Worm (Caenorhabditis elegans) whole organism, L1 larva: ENCODE measurements around the gene C27B7.7.
A peak's percentile ranks its signal among the peaks of the same experiment; 100 is the strongest.

ENCODE experiments used
- C04F5.9 ChIP-seq: sonication (generic microtip); optimal IDR thresholded peaks from 2 replicates; lab custom pipeline; 2016; ENCODE audit warnings: missing genetic modification characterization, missing compliant biosample characterization
- C34B4.2 ChIP-seq: sonication (generic microtip); optimal IDR thresholded peaks from 2 replicates; lab custom pipeline; 2017; ENCODE audit warnings: mild to moderate bottlenecking, missing genetic modification characterization, missing compliant biosample characterization
- Y116A8C.19 ChIP-seq: sonication (generic microtip); optimal IDR thresholded peaks from 2 replicates; lab custom pipeline; 2016; ENCODE audit warnings: missing compliant biosample characterization, missing genetic modification characterization, borderline replicate concordance
- aha-1 ChIP-seq: fragments of 150-350 bp; optimal IDR thresholded peaks from 2 replicates; lab custom pipeline; 2014; ENCODE audit warnings: missing biosample characterization, missing genetic modification characterization
- aly-2 ChIP-seq: fragments of 150-350 bp; optimal IDR thresholded peaks from 2 replicates; lab custom pipeline; 2014; ENCODE audit warnings: missing biosample characterization, missing genetic modification characterization
- blmp-1 ChIP-seq: fragments of 150-350 bp; optimal IDR thresholded peaks from 2 replicates; lab custom pipeline; 2014; ENCODE audit warnings: missing biosample characterization, missing genetic modification characterization
- ceh-82 ChIP-seq, 3 experiments: fragments of 150-350 bp in 1 of 3; sonication (generic microtip) in 2 of 3; optimal IDR thresholded peaks; 2 replicates each; lab custom pipeline; 2014 to 2017; ENCODE audit warnings: missing biosample characterization in 3 of 3, missing genetic modification characterization in 3 of 3
- dpl-1 ChIP-seq, 3 experiments: fragments of 150-350 bp in 2 of 3; sonication (generic microtip) in 1 of 3; optimal IDR thresholded peaks; 2 replicates each; lab custom pipeline; 2014 to 2017; ENCODE audit warnings: missing biosample characterization in 3 of 3, missing genetic modification characterization in 3 of 3, missing genetic modification reagents in 3 of 3
- efl-1 ChIP-seq, 4 experiments: fragments of 150-350 bp; optimal IDR thresholded peaks in 3 of 4; peaks in 1 of 4; 1 replicate in 1 of 4; 2 replicates in 3 of 4; lab custom pipeline; 2014; ENCODE audit warnings: missing biosample characterization in 2 of 4, missing genetic modification characterization in 2 of 4, missing genetic modification reagents in 2 of 4
- egl-13 ChIP-seq: sonication (generic microtip); optimal IDR thresholded peaks from 2 replicates; lab custom pipeline; 2016; ENCODE audit warnings: missing genotype, missing genetic modification reagents, missing genetic modification characterization, missing compliant biosample characterization
- egl-27 ChIP-seq, 2 experiments: fragments of 150-350 bp in 1 of 2; sonication (generic microtip); optimal IDR thresholded peaks; 3 replicates each; lab custom pipeline; 2017 to 2018; ENCODE audit warnings: missing biosample characterization in 2 of 2, missing genetic modification characterization in 2 of 2, missing genetic modification reagents in 2 of 2
- elt-2 ChIP-seq: sonication (generic microtip); optimal IDR thresholded peaks from 2 replicates; lab custom pipeline; 2016; ENCODE audit warnings: missing genetic modification characterization, mild to moderate bottlenecking, inconsistent platforms, missing compliant biosample characterization, missing genetic modification reagents
- fkh-10 ChIP-seq: sonication (generic microtip); optimal IDR thresholded peaks from 2 replicates; lab custom pipeline; 2017; ENCODE audit warnings: missing biosample characterization, missing genetic modification reagents, missing genetic modification characterization
- fkh-4 ChIP-seq: sonication (generic microtip); optimal IDR thresholded peaks from 2 replicates; lab custom pipeline; 2016; ENCODE audit warnings: missing compliant biosample characterization, missing genetic modification characterization, borderline replicate concordance
- hlh-17 ChIP-seq: fragments of 200-800 bp; sonication (Bioruptor generic); optimal IDR thresholded peaks from 2 replicates; lab custom pipeline; 2018; ENCODE audit warnings: missing genetic modification characterization, mild to moderate bottlenecking, missing compliant biosample characterization, moderate library complexity, borderline replicate concordance
- hlh-4 ChIP-seq: sonication (generic microtip); optimal IDR thresholded peaks from 2 replicates; lab custom pipeline; 2016; ENCODE audit warnings: mild to moderate bottlenecking, missing genetic modification characterization, missing compliant biosample characterization
- hpl-2 ChIP-seq: fragments of 150-350 bp; optimal IDR thresholded peaks from 2 replicates; lab custom pipeline; 2014; ENCODE audit warnings: missing biosample characterization, missing genetic modification reagents, missing genetic modification characterization
- lin-13 ChIP-seq: fragments of 150-350 bp; optimal IDR thresholded peaks from 2 replicates; lab custom pipeline; 2014; ENCODE audit warnings: missing biosample characterization, missing genetic modification reagents, missing genetic modification characterization
- lin-14 ChIP-seq: fragments of 200-800 bp; sonication (Bioruptor generic); optimal IDR thresholded peaks from 2 replicates; lab custom pipeline; 2018; ENCODE audit warnings: mild to moderate bottlenecking, missing genetic modification characterization, moderate library complexity, missing compliant biosample characterization
- lin-39 ChIP-seq: fragments of 150-350 bp; optimal IDR thresholded peaks from 2 replicates; lab custom pipeline; 2014; ENCODE audit warnings: missing biosample characterization, missing genetic modification reagents, missing genetic modification characterization
- lsy-2 ChIP-seq, 2 experiments: fragments of 150-350 bp; optimal IDR thresholded peaks; 2 replicates each; lab custom pipeline; 2014; ENCODE audit warnings: missing biosample characterization in 2 of 2, missing genetic modification characterization in 2 of 2
- mab-9 ChIP-seq: fragments of 200-800 bp; sonication (Bioruptor generic); IDR thresholded peaks from 2 replicates; pipeline ENCODE4 v1.3.6; 2022; ENCODE audit warnings: missing genetic modification reagents, missing genetic modification characterization, missing compliant biosample characterization
- mdl-1 ChIP-seq, 2 experiments: fragments of 150-350 bp; optimal IDR thresholded peaks; 2 replicates each; lab custom pipeline; 2014 to 2017; ENCODE audit warnings: missing biosample characterization in 2 of 2, missing genetic modification characterization in 2 of 2, inconsistent platforms in 1 of 2
- mef-2 ChIP-seq: fragments of 150-350 bp; optimal IDR thresholded peaks from 2 replicates; lab custom pipeline; 2014; ENCODE audit warnings: missing biosample characterization, missing genetic modification characterization
- nhr-19 ChIP-seq: fragments of 200-800 bp; sonication (Bioruptor generic); conservative IDR thresholded peaks from 2 replicates; pipeline ENCODE4 v1.3.6; 2022; ENCODE audit warnings: missing genetic modification characterization, missing compliant biosample characterization
- nhr-28 ChIP-seq: fragments of 150-350 bp; optimal IDR thresholded peaks from 2 replicates; lab custom pipeline; 2014; ENCODE audit warnings: missing biosample characterization, missing genetic modification characterization
- nhr-47 ChIP-seq: sonication (generic microtip); optimal IDR thresholded peaks from 2 replicates; lab custom pipeline; 2016; ENCODE audit warnings: mild to moderate bottlenecking, missing genetic modification characterization, moderate library complexity, missing compliant biosample characterization
- nhr-71 ChIP-seq: sonication (generic microtip); optimal IDR thresholded peaks from 2 replicates; lab custom pipeline; 2016; ENCODE audit warnings: mild to moderate bottlenecking, missing genetic modification characterization, moderate library complexity, missing compliant biosample characterization
- nhr-84 ChIP-seq: sonication (generic microtip); optimal IDR thresholded peaks from 2 replicates; lab custom pipeline; 2017; ENCODE audit warnings: missing biosample characterization, missing genetic modification characterization
- nhr-90 ChIP-seq: sonication (generic microtip); optimal IDR thresholded peaks from 2 replicates; lab custom pipeline; 2016; ENCODE audit warnings: mild to moderate bottlenecking, missing genetic modification characterization, missing compliant biosample characterization; ENCODE audit not compliant: poor library complexity
- pqm-1 ChIP-seq: sonication (generic microtip); optimal IDR thresholded peaks from 3 replicates; lab custom pipeline; 2017; ENCODE audit warnings: missing biosample characterization, missing genetic modification characterization
- rnt-1 ChIP-seq: sonication (generic microtip); optimal IDR thresholded peaks from 2 replicates; lab custom pipeline; 2016; ENCODE audit warnings: mild to moderate bottlenecking, missing genetic modification characterization, moderate library complexity, missing compliant biosample characterization
- skn-1 ChIP-seq: fragments of 150-350 bp; optimal IDR thresholded peaks from 2 replicates; lab custom pipeline; 2014; ENCODE audit warnings: missing biosample characterization, missing genetic modification characterization
- snpc-4 ChIP-seq: fragments of 150-350 bp; optimal IDR thresholded peaks from 2 replicates; lab custom pipeline; 2014; ENCODE audit warnings: missing biosample characterization, missing genetic modification characterization
- snu-23 ChIP-seq: sonication (generic microtip); optimal IDR thresholded peaks from 2 replicates; lab custom pipeline; 2016; ENCODE audit warnings: missing genetic modification characterization, missing compliant biosample characterization
- sox-4 ChIP-seq: sonication (generic microtip); optimal IDR thresholded peaks from 2 replicates; lab custom pipeline; 2016; ENCODE audit warnings: missing genetic modification characterization, missing compliant biosample characterization
- sup-37 ChIP-seq: fragments of 200-800 bp; sonication (Bioruptor generic); optimal IDR thresholded peaks from 2 replicates; lab custom pipeline; 2018; ENCODE audit warnings: mild to moderate bottlenecking, missing genetic modification characterization, missing compliant biosample characterization
- swsn-7 ChIP-seq: sonication (generic microtip); optimal IDR thresholded peaks from 2 replicates; lab custom pipeline; 2016; ENCODE audit warnings: missing genetic modification characterization, missing compliant biosample characterization
- tbx-2 ChIP-seq: sonication (generic microtip); optimal IDR thresholded peaks from 2 replicates; lab custom pipeline; 2016; ENCODE audit warnings: missing genetic modification characterization, missing compliant biosample characterization
- unc-130 ChIP-seq: fragments of 150-350 bp; optimal IDR thresholded peaks from 2 replicates; lab custom pipeline; 2017; ENCODE audit warnings: missing biosample characterization, missing genetic modification characterization, inconsistent platforms
- vab-15 ChIP-seq: sonication (generic microtip); optimal IDR thresholded peaks from 2 replicates; lab custom pipeline; 2017; ENCODE audit warnings: missing genotype, mild to moderate bottlenecking, missing genetic modification characterization, missing compliant biosample characterization
- ztf-11 ChIP-seq, 2 experiments: sonication (generic microtip); optimal IDR thresholded peaks; 2 replicates each; lab custom pipeline; 2016 to 2017; ENCODE audit warnings: missing genetic modification characterization in 2 of 2, missing biosample characterization in 1 of 2, missing compliant biosample characterization in 1 of 2
- ztf-4 ChIP-seq: fragments of 150-350 bp; optimal IDR thresholded peaks from 2 replicates; lab custom pipeline; 2014; ENCODE audit warnings: missing biosample characterization, missing genetic modification characterization

Gene C27B7.7

DNA sequence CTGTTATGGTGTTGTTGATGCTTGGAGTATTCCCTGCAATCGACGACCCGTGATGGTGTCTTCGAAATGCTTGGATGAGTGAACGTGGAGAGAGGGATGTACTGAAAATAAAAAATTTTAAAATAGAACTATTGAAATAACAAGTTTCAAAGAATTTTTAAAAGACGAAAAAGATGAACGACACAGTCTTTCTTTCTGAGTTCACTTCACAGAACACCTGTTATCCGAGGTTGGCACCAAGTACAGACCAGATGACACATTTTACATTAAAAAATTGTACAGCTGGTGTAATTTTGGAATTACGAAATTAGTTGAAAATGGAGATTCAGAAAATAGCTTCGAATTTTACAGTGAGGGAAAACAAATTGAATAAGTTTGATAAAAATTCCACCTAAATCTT lies 11.9 kb downstream of the C27B7.7 start, which contains the start of gene rap-1:
TSS of gene rap-1 (minus strand) at position 101 of the 400 bp plus-strand sequence.
- TF ChIP-seq hlh-17 (GFP tag; lab: Kevin White, UChicago) (no peak), efl-1 (optimal IDR thresholded peaks at IDR 0.05; lab: Kevin White, UChicago) (no peak), efl-1 (GFP tag; optimal IDR thresholded peaks at IDR 0.05 in 1 of 2; lab: Kevin White, UChicago) (peak in 1 of 2 experiments; percentile 74)

DNA sequence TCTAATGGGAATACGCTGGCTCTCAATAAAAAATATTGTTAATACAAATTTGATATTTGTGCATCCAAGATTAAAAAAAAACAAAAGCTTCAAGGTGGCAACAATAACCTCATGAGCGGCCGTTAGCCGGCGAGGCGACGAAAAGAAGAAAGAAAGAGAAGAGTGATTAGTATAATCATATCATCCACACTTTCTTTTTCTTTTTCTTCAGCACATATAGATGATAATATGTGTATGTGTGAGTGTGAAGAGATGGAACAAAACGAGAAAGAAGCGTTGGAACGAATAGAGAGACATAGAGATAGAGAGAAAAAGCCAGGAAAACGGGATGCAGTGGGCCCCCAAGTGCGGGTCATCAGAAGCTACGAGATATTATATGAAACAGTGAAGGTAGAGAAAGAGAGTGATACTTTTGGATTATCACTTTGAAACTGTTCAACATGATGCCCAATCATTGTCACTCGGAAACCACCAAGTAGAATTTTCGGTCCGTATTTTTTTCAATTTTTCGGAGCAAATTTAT lies 13.5 kb downstream of the C27B7.7 start:
- no peak for TF ChIP-seq hpl-2 (GFP tag; lab: Kevin White, UChicago)
- TF ChIP-seq skn-1 (tag; lab: Kevin White, UChicago), result peak; percentile 22
- peak; percentile 52 for TF ChIP-seq rnt-1 (tag; lab: Kevin White, UChicago)
- TF ChIP-seq sup-37 (GFP tag; lab: Kevin White, UChicago), result no peak
- TF ChIP-seq lsy-2 (tag; optimal IDR thresholded peaks at IDR 0.05; lab: Kevin White, UChicago), result peak in 1 of 2 experiments; percentile 40
- no peak for TF ChIP-seq fkh-10 (GFP tag; lab: Kevin White, UChicago)
- TF ChIP-seq nhr-28 (tag; lab: Kevin White, UChicago), result no peak
- TF ChIP-seq lin-39 (tag; lab: Kevin White, UChicago), result no peak
- no peak for TF ChIP-seq egl-27 (tag; optimal IDR thresholded peaks at IDR 0.05; lab: Kevin White, UChicago)
- no peak for TF ChIP-seq ztf-11 (tag; optimal IDR thresholded peaks at IDR 0.05; lab: Kevin White, UChicago)
- no peak for TF ChIP-seq Y116A8C.19 (tag; lab: Kevin White, UChicago)
- TF ChIP-seq hlh-4 (tag; lab: Kevin White, UChicago), result no peak
- no peak for TF ChIP-seq lin-13 (GFP tag; lab: Kevin White, UChicago)
- TF ChIP-seq nhr-47, result peak; percentile 26
- TF ChIP-seq snu-23 (GFP tag; lab: Kevin White, UChicago), result peak; percentile 31
- no peak for TF ChIP-seq nhr-84 (tag; lab: Kevin White, UChicago)
- peak; percentile 66 for TF ChIP-seq lin-14
- no peak for TF ChIP-seq nhr-90 (tag; lab: Kevin White, UChicago)
- peak; percentile 2 for TF ChIP-seq swsn-7 (tag; lab: Kevin White, UChicago)
- TF ChIP-seq pqm-1 (tag; lab: Kevin White, UChicago), result no peak
- TF ChIP-seq ceh-82 (tag; optimal IDR thresholded peaks at IDR 0.05; lab: Kevin White, UChicago), result peak in 1 of 3 experiments; percentile 5
- no peak for TF ChIP-seq vab-15
- TF ChIP-seq aly-2 (tag; lab: Kevin White, UChicago), result no peak
- TF ChIP-seq unc-130 (tag; lab: Kevin White, UChicago), result no peak
- TF ChIP-seq snpc-4 (tag; lab: Kevin White, UChicago), result no peak
- TF ChIP-seq mdl-1 (tag; optimal IDR thresholded peaks at IDR 0.05; lab: Kevin White, UChicago), result no peak
- no peak for TF ChIP-seq mef-2 (tag; lab: Kevin White, UChicago)
- no peak for TF ChIP-seq mab-9 (GFP tag; lab: Robert Waterston, UW)
- TF ChIP-seq C04F5.9, result no peak
- no peak for TF ChIP-seq elt-2 (tag; lab: Kevin White, UChicago)
- TF ChIP-seq nhr-19 (GFP tag; lab: Robert Waterston, UW), result 0 out of 2 replicates have a peak, but pooled peaks have one; percentile 26
- no peak for TF ChIP-seq fkh-4 (tag; lab: Kevin White, UChicago)
- no peak for TF ChIP-seq tbx-2 (tag; lab: Kevin White, UChicago)
- peak; percentile 43 for TF ChIP-seq nhr-71 (tag; lab: Kevin White, UChicago)
- peak; percentile 13 for TF ChIP-seq efl-1 (optimal IDR thresholded peaks at IDR 0.05; lab: Kevin White, UChicago)
- peak in 1 of 2 experiments; percentile 56 for TF ChIP-seq efl-1 (GFP tag; optimal IDR thresholded peaks at IDR 0.05 in 1 of 2; lab: Kevin White, UChicago)
- no peak for TF ChIP-seq sox-4 (tag; lab: Kevin White, UChicago)
- no peak for TF ChIP-seq egl-13
- TF ChIP-seq ztf-4 (tag; lab: Kevin White, UChicago), result no peak
- no peak for TF ChIP-seq dpl-1 (GFP tag; optimal IDR thresholded peaks at IDR 0.05; lab: Kevin White, UChicago)
- TF ChIP-seq aha-1, result no peak
- no peak for TF ChIP-seq C34B4.2 (tag; lab: Kevin White, UChicago)
- peak; percentile 79 for TF ChIP-seq blmp-1 (tag; lab: Kevin White, UChicago)
- TF ChIP-seq, all 84 proteins: peak for 12
